Worm (Caenorhabditis elegans) whole organism, young adult: ENCODE data around the gene mlt-9.

ENCODE experiments used
- B0019.2 ChIP-seq: fragments of 200-800 bp; sonication (Bioruptor generic); conservative IDR thresholded peaks from 2 replicates; pipeline ENCODE4 v1.3.6; 2022; ENCODE audit warnings: missing genetic modification reagents, missing genetic modification characterization, missing compliant biosample characterization
- F49E8.2 ChIP-seq: sonication (generic microtip); optimal IDR thresholded peaks from 3 replicates; lab custom pipeline; 2017; ENCODE audit warnings: missing genetic modification characterization, mild to moderate bottlenecking, missing compliant biosample characterization, antibody characterized with exemption, moderate library complexity; ENCODE audit not compliant: insufficient read depth
- T07F8.4 ChIP-seq: sonication (generic microtip); optimal IDR thresholded peaks from 2 replicates; lab custom pipeline; 2016; ENCODE audit warnings: mild to moderate bottlenecking, missing genetic modification characterization, moderate library complexity, missing compliant biosample characterization
- aptf-3 ChIP-seq: fragments of 200-800 bp; sonication (Bioruptor generic); IDR thresholded peaks from 2 replicates; pipeline ENCODE4 v1.3.6; 2022; ENCODE audit warnings: missing genetic modification characterization, missing compliant biosample characterization
- ccch-3 ChIP-seq: fragments of 200-800 bp; sonication (Bioruptor generic); optimal IDR thresholded peaks from 2 replicates; lab custom pipeline; 2018; ENCODE audit warnings: mild to moderate bottlenecking, missing genetic modification characterization, missing compliant biosample characterization
- lir-1 ChIP-seq: fragments of 200-800 bp; sonication (Bioruptor generic); conservative IDR thresholded peaks from 2 replicates; pipeline ENCODE4 v1.3.6; 2022; ENCODE audit warnings: missing genetic modification reagents, missing genetic modification characterization, missing compliant biosample characterization
- sea-2 ChIP-seq: fragments of 200-800 bp; sonication (Bioruptor generic); IDR thresholded peaks from 2 replicates; pipeline ENCODE4 v1.3.6; 2022; ENCODE audit warnings: missing genetic modification characterization, missing compliant biosample characterization

- TF ChIP-seq T07F8.4 (tag; lab: Kevin White, UChicago) = no peak
- TF ChIP-seq sea-2 (GFP tag; lab: Robert Waterston, UW) = no peak
- no peak for TF ChIP-seq F49E8.2
- TF ChIP-seq B0019.2 = no peak
- no peak for TF ChIP-seq aptf-3 (GFP tag; lab: Robert Waterston, UW)
- no peak for TF ChIP-seq lir-1 (GFP tag; lab: Robert Waterston, UW)
- TF ChIP-seq ccch-3 = no peak
Observed at ce11 chrX:15081486-15081885, 26.1 kb downstream of the mlt-9 start.
